Worm (Caenorhabditis elegans) whole organism, L2 larva: ENCODE data around the gene btb-6.

Experiments used
- R02D3.7 ChIP-seq: fragments of 150-350 bp; optimal IDR thresholded peaks from 2 replicates; lab custom pipeline; 2014; ENCODE audit warnings: missing biosample characterization, missing genetic modification characterization
- crh-2 ChIP-seq: sonication (generic microtip); optimal IDR thresholded peaks from 2 replicates; lab custom pipeline; 2017; ENCODE audit warnings: missing biosample characterization, missing genetic modification characterization
- egl-27 ChIP-seq: sonication (generic microtip); optimal IDR thresholded peaks from 3 replicates; lab custom pipeline; 2017; ENCODE audit warnings: missing biosample characterization, missing genetic modification reagents, missing genetic modification characterization
- lsy-2 ChIP-seq, 2 experiments: fragments of 150-350 bp in 1 of 2; sonication (generic microtip) in 1 of 2; optimal IDR thresholded peaks; 2 replicates each; lab custom pipeline; 2014 to 2017; ENCODE audit warnings: missing biosample characterization in 2 of 2, missing genetic modification characterization in 2 of 2
- nhr-237 ChIP-seq: fragments of 150-350 bp; optimal IDR thresholded peaks from 2 replicates; lab custom pipeline; 2014; ENCODE audit warnings: missing biosample characterization, missing genetic modification characterization

DNA sequence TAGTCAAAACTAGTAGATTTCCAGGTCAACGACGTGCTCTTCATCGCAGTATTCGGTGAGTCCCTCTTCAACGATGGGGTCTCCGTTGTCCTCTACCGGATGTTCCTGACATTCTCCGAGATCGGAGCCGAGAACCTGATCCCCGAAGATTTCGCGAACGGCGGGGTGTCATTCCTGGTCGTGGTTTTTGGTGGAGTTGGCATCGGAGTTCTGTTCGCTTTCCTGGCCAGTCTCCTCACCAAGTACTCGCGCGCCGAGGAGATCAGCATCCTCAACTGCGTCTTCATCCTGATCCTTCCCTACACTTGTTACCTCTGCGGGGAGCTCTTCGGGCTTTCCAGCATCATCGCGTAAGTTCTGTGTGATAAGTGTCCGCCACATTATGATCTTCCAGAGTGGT is 42.4 kb upstream of the btb-6 start:
- TF ChIP-seq lsy-2 (tag; optimal IDR thresholded peaks at IDR 0.05; lab: Kevin White, UChicago) = no peak
- no peak for TF ChIP-seq egl-27 (tag; lab: Kevin White, UChicago)
- TF ChIP-seq R02D3.7 (tag; lab: Kevin White, UChicago) = no peak
- no peak for TF ChIP-seq nhr-237 (tag; lab: Kevin White, UChicago)
- no peak for TF ChIP-seq crh-2 (tag; lab: Kevin White, UChicago)
